Fruit fly (Drosophila melanogaster): ENCODE measurements around the gene CG10654.

Gene CG10654

DNA sequence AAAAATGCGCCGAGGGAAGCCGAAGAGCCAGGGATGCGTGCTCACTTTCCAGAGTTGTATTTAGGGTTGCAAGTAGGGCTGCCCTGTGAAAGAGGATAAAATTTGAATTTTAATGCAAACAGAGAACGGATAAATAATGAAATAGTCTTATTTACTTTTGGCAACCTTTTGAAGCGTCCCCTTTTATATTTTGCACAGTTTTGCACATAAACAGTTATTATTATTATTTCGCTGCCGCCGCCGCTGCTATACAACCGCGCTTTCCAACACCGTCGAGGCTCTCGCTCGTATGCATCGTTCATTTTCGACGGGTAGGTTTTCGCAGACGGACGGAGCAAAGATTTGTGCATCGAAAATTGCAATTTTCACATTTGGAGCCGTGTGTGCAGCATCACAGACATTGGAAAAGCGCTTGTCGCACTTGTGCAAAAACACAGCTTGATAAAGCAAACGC, 7.1 kb upstream of the CG10654 start, which contains the start of the genes sti and tral (continued):
- peak; percentile 41; the same call in 1 of the 2 replicates for TF ChIP-seq CG11696 (GFP tag; IDR thresholded peaks at IDR 0.05)
- peak; percentile 64 for TF ChIP-seq CG3065 (GFP tag; optimal IDR thresholded peaks at IDR 0.05)
- peak; percentile 83 for TF ChIP-seq CG14667 (GFP tag; IDR thresholded peaks at IDR 0.05)
- TF ChIP-seq CG16779 (GFP tag; IDR thresholded peaks at IDR 0.05) = 0 out of 2 replicates have a peak, but pooled peaks have one; percentile 50
- peak; percentile 74 for TF ChIP-seq Ada2b (GFP tag; IDR thresholded peaks at IDR 0.05)
- TF ChIP-seq CG18262 (tag; optimal IDR thresholded peaks at IDR 0.05) = peak; percentile 79
- TF ChIP-seq CG10366 (GFP tag; IDR thresholded peaks at IDR 0.05) = peak; percentile 83
- peak; percentile 79 for TF ChIP-seq CG15696 (tag; optimal IDR thresholded peaks at IDR 0.05)
- peak; percentile 64 for TF ChIP-seq stc (GFP tag; IDR thresholded peaks at IDR 0.05)
- peak; percentile 62 for TF ChIP-seq Ravus (GFP tag; IDR thresholded peaks at IDR 0.05)
- TF ChIP-seq Nf-YA (GFP tag; IDR thresholded peaks at IDR 0.05) = peak; percentile 57; the same call in 1 of the 2 replicates
- peak; percentile 71 for TF ChIP-seq gcm (GFP tag; optimal IDR thresholded peaks at IDR 0.05)
- peak; percentile 40 for TF ChIP-seq grn (GFP tag; optimal IDR thresholded peaks at IDR 0.05)
- TF ChIP-seq cg (GFP tag; optimal IDR thresholded peaks at IDR 0.05) = no peak
- peak; percentile 48 for TF ChIP-seq CG8281 (tag; optimal IDR thresholded peaks at IDR 0.05)
- TF ChIP-seq cas (GFP tag; IDR thresholded peaks at IDR 0.05) = peak; percentile 81; the same call in 1 of the 2 replicates
- peak; percentile 84 for TF ChIP-seq CG18619 (GFP tag; optimal IDR thresholded peaks at IDR 0.05)
- TF ChIP-seq usp (GFP tag; optimal IDR thresholded peaks at IDR 0.05) = no peak
- peak; percentile 92 for TF ChIP-seq vvl (GFP tag; IDR thresholded peaks at IDR 0.05)
- TF ChIP-seq CG6254 (GFP tag; optimal IDR thresholded peaks at IDR 0.05) = peak; percentile 71
- TF ChIP-seq CG1529 (GFP tag; optimal IDR thresholded peaks at IDR 0.05) = peak; percentile 58
- TF ChIP-seq CG2889 (GFP tag; IDR thresholded peaks at IDR 0.05) = peak; percentile 78
- peak; percentile 75 for TF ChIP-seq dmrt11E (tag; optimal IDR thresholded peaks at IDR 0.05)
- peak; percentile 93 for TF ChIP-seq CG11456 (GFP tag; IDR thresholded peaks at IDR 0.05)
- TF ChIP-seq CG12071 (GFP tag; optimal IDR thresholded peaks at IDR 0.05) = peak; percentile 35
- TF ChIP-seq CG12155 (GFP tag; optimal IDR thresholded peaks at IDR 0.05) = peak; percentile 100
- TF ChIP-seq lbe (GFP tag; optimal IDR thresholded peaks at IDR 0.05) = peak; percentile 80
- peak; percentile 100 for TF ChIP-seq CG7928 (GFP tag; optimal IDR thresholded peaks at IDR 0.05)
- TF ChIP-seq bcd (GFP tag; optimal IDR thresholded peaks at IDR 0.05) = peak; percentile 89
- peak; percentile 70 for TF ChIP-seq Six4 (GFP tag; optimal IDR thresholded peaks at IDR 0.05)
- peak; percentile 65 for TF ChIP-seq wor (GFP tag; IDR thresholded peaks at IDR 0.05)
- peak; percentile 76 for TF ChIP-seq Deaf1 (tag; optimal IDR thresholded peaks at IDR 0.05)
- TF ChIP-seq ranshi (GFP tag; IDR thresholded peaks at IDR 0.05) = peak; percentile 86
- TF ChIP-seq Doc2 (GFP tag; IDR thresholded peaks at IDR 0.05) = no peak; the same call in 1 of the 2 replicates
- peak; percentile 91 for TF ChIP-seq ems (GFP tag; optimal IDR thresholded peaks at IDR 0.05)
- TF ChIP-seq zfh2 (GFP tag; optimal IDR thresholded peaks at IDR 0.05) = peak; percentile 96
- TF ChIP-seq fd3F (GFP tag; optimal IDR thresholded peaks at IDR 0.05) = peak; percentile 73
- no peak; the same call in 1 of the 2 replicates for TF ChIP-seq GATAe (GFP tag; conservative IDR thresholded peaks at IDR 0.05)
- TF ChIP-seq lola (GFP tag; optimal IDR thresholded peaks at IDR 0.05) = peak in 1 of 3 experiments; percentile 78
- peak; percentile 78 for TF ChIP-seq ase (GFP tag; IDR thresholded peaks at IDR 0.05)
- TF ChIP-seq Bteb2 (GFP tag; optimal IDR thresholded peaks at IDR 0.05) = peak; percentile 90
- TF ChIP-seq CG6272 (GFP tag; IDR thresholded peaks at IDR 0.05) = peak; percentile 87
- TF ChIP-seq CG10959 (GFP tag; IDR thresholded peaks at IDR 0.05) = peak; percentile 72
- TF ChIP-seq CG3163 (GFP tag; optimal IDR thresholded peaks at IDR 0.05) = peak; percentile 82
- TF ChIP-seq sc (optimal IDR thresholded peaks at IDR 0.05) = no peak
- TF ChIP-seq sc (GFP tag; optimal IDR thresholded peaks at IDR 0.05) = peak; percentile 56
- peak; percentile 31 for TF ChIP-seq CG14965 (GFP tag; optimal IDR thresholded peaks at IDR 0.05; ENCODE audit: borderline replicate concordance)
- TF ChIP-seq zf30C (GFP tag; optimal IDR thresholded peaks at IDR 0.05) = peak; percentile 18
- peak; percentile 93 for TF ChIP-seq lab (GFP tag; optimal IDR thresholded peaks at IDR 0.05)
- no peak for TF ChIP-seq tap (tag; optimal IDR thresholded peaks at IDR 0.05)
